Fruit fly (Drosophila melanogaster): ENCODE data around the gene XNP.

dm6 chr3R:25451832-25452231 is 30.8 kb downstream of the XNP start:
- TF ChIP-seq lilli (GFP tag; optimal IDR thresholded peaks at IDR 0.05) (peak; percentile 3), CG6272 (GFP tag; IDR thresholded peaks at IDR 0.05) (no peak), HLH4C (GFP tag; IDR thresholded peaks at IDR 0.05; ENCODE audit: partially characterized antibody) (no peak), CG42726 (GFP tag; IDR thresholded peaks at IDR 0.05; ENCODE audit: partially characterized antibody) (no peak), eve (GFP tag; optimal IDR thresholded peaks at IDR 0.05) (no peak), rib (GFP tag; IDR thresholded peaks at IDR 0.05) (no peak), HLHmδ (GFP tag; optimal IDR thresholded peaks at IDR 0.05) (no peak), CG6854 (GFP tag; optimal IDR thresholded peaks at IDR 0.05) (no peak), Bdp1 (GFP tag; optimal IDR thresholded peaks at IDR 0.05) (no peak), run (tag; optimal IDR thresholded peaks at IDR 0.05) (no peak)

Data from whole organism, embryonic.